Fruit fly (Drosophila melanogaster) whole organism, embryonic: Measurements from ENCODE around the gene CG12118.

ENCODE experiments used
- ATbp ChIP-seq: fragments of 200-800 bp; sonication (Bioruptor generic); optimal IDR thresholded peaks from 2 replicates; lab custom pipeline; 2017; ENCODE audit warnings: missing biosample characterization, mild to moderate bottlenecking, missing genetic modification characterization, missing genetic modification reagents
- Adf1 ChIP-seq: fragments of 200-800 bp; sonication (Bioruptor generic); IDR thresholded peaks from 2 replicates; pipeline ENCODE4 v1.3.6; 2022; ENCODE audit warnings: missing biosample characterization, missing genetic modification characterization
- Bteb2 ChIP-seq: fragments of 200-800 bp; sonication (Bioruptor generic); optimal IDR thresholded peaks from 2 replicates; lab custom pipeline; 2016; ENCODE audit warnings: missing biosample characterization, missing genetic modification characterization
- CG11247 ChIP-seq: fragments of 200-800 bp; sonication (Bioruptor generic); IDR thresholded peaks from 2 replicates; pipeline ENCODE4 v1.3.6; 2022; ENCODE audit warnings: missing biosample characterization, missing genetic modification characterization
- CG13894 ChIP-seq: fragments of 200-800 bp; sonication (Bioruptor generic); optimal IDR thresholded peaks from 3 replicates; lab custom pipeline; 2018; ENCODE audit warnings: missing biosample characterization, mild to moderate bottlenecking, missing genetic modification characterization, moderate library complexity
- CG15601 ChIP-seq: fragments of 200-800 bp; sonication (Bioruptor generic); optimal IDR thresholded peaks from 3 replicates; lab custom pipeline; 2019; ENCODE audit warnings: missing biosample characterization, mild to moderate bottlenecking, missing genetic modification characterization, moderate library complexity
- CG16815 ChIP-seq: fragments of 200-800 bp; sonication (Bioruptor generic); optimal IDR thresholded peaks from 3 replicates; lab custom pipeline; 2017; ENCODE audit warnings: missing biosample characterization, mild to moderate bottlenecking, missing genetic modification characterization
- CG17612 ChIP-seq: fragments of 200-800 bp; sonication (Bioruptor generic); IDR thresholded peaks from 2 replicates; pipeline ENCODE4 v1.3.6; 2022; ENCODE audit warnings: missing biosample characterization, missing genetic modification characterization
- CG2875 ChIP-seq: fragments of 200-800 bp; sonication (Bioruptor generic); optimal IDR thresholded peaks from 2 replicates; lab custom pipeline; 2017; ENCODE audit warnings: missing biosample characterization, mild to moderate bottlenecking, missing genetic modification characterization, missing genetic modification reagents
- CG42726 ChIP-seq: fragments of 200-800 bp; sonication (Bioruptor generic); IDR thresholded peaks from 2 replicates; pipeline ENCODE4 v1.3.6; 2022; ENCODE audit warnings: missing biosample characterization, missing genetic modification characterization; ENCODE audit not compliant: partially characterized antibody
- CG43689 ChIP-seq: fragments of 200-800 bp; sonication (Bioruptor generic); IDR thresholded peaks from 2 replicates; pipeline ENCODE4 v1.3.6; 2022; ENCODE audit warnings: missing biosample characterization, missing genetic modification characterization
- CG4617 ChIP-seq: fragments of 200-800 bp; sonication (Bioruptor generic); optimal IDR thresholded peaks from 3 replicates; lab custom pipeline; 2016; ENCODE audit warnings: missing biosample characterization, missing genetic modification characterization, borderline replicate concordance
- CG4854 ChIP-seq: fragments of 200-800 bp; sonication (Bioruptor generic); optimal IDR thresholded peaks from 2 replicates; lab custom pipeline; 2016; ENCODE audit warnings: missing biosample characterization, missing genetic modification characterization, inconsistent platforms
- CG6175 ChIP-seq: fragments of 200-800 bp; sonication (Bioruptor generic); IDR thresholded peaks from 3 replicates; pipeline ENCODE4 v1.3.6; 2022; ENCODE audit warnings: missing biosample characterization, missing genetic modification characterization
- CG9215 ChIP-seq: fragments of 200-800 bp; sonication (Bioruptor generic); IDR thresholded peaks from 2 replicates; pipeline ENCODE4 v1.3.6; 2022; ENCODE audit warnings: missing biosample characterization, missing genetic modification characterization
- CoRest ChIP-seq: fragments of 200-800 bp; sonication (Bioruptor generic); optimal IDR thresholded peaks from 3 replicates; lab custom pipeline; 2018; ENCODE audit warnings: missing biosample characterization, mild to moderate bottlenecking, missing genetic modification characterization, moderate library complexity
- D ChIP-seq, 2 experiments: fragments of 200-800 bp in 1 of 2; fragments of >200 bp in 1 of 2; sonication (Bioruptor generic) in 1 of 2; optimal IDR thresholded peaks; 2 replicates in 1 of 2; 3 replicates in 1 of 2; lab custom pipeline; 2017; ENCODE audit warnings: mild to moderate bottlenecking in 1 of 2, missing biosample characterization in 1 of 2, missing genetic modification characterization in 1 of 2, missing genetic modification reagents in 1 of 2
- Dll ChIP-seq: fragments of 200-800 bp; sonication (Bioruptor generic); IDR thresholded peaks from 4 replicates; pipeline ENCODE4 v1.3.6; 2022; ENCODE audit warnings: missing biosample characterization, missing genetic modification characterization; ENCODE audit not compliant: partially characterized antibody
- Doc3 ChIP-seq: fragments of 200-800 bp; sonication (Bioruptor generic); IDR thresholded peaks from 3 replicates; pipeline ENCODE4 v1.3.6; 2022; ENCODE audit warnings: missing biosample characterization, missing genetic modification characterization; ENCODE audit not compliant: partially characterized antibody
- Ets97D ChIP-seq: fragments of 200-800 bp; sonication (Bioruptor generic); optimal IDR thresholded peaks from 3 replicates; lab custom pipeline; 2016; ENCODE audit warnings: missing biosample characterization, missing genetic modification characterization
- Fer2 ChIP-seq: fragments of 200-800 bp; sonication (Bioruptor generic); optimal IDR thresholded peaks from 2 replicates; lab custom pipeline; 2018; ENCODE audit warnings: missing biosample characterization, mild to moderate bottlenecking, missing genetic modification characterization, moderate library complexity
- HHEX ChIP-seq: fragments of 200-800 bp; sonication (Bioruptor generic); optimal IDR thresholded peaks from 3 replicates; lab custom pipeline; 2017; ENCODE audit warnings: missing biosample characterization, mild to moderate bottlenecking, missing genetic modification characterization, missing genetic modification reagents
- Hmx ChIP-seq: fragments of 200-800 bp; sonication (Bioruptor generic); optimal IDR thresholded peaks from 2 replicates; lab custom pipeline; 2016; ENCODE audit warnings: missing biosample characterization, missing genetic modification characterization
- Rfx ChIP-seq: fragments of 200-800 bp; sonication (Bioruptor generic); IDR thresholded peaks from 2 replicates; pipeline ENCODE4 v1.3.6; 2022; ENCODE audit warnings: missing biosample characterization, missing genetic modification characterization
- TFAM ChIP-seq: fragments of 200-800 bp; sonication (Bioruptor generic); optimal IDR thresholded peaks from 2 replicates; lab custom pipeline; 2017; ENCODE audit warnings: missing biosample characterization, missing genetic modification characterization, inconsistent platforms
- aop ChIP-seq: fragments of 200-800 bp; sonication (Bioruptor generic); IDR thresholded peaks from 2 replicates; pipeline ENCODE4 v1.3.6; 2022; ENCODE audit warnings: missing biosample characterization, missing genetic modification characterization
- ap ChIP-seq: fragments of 200-800 bp; sonication (Bioruptor generic); IDR thresholded peaks from 2 replicates; pipeline ENCODE4 v1.3.6; 2022; ENCODE audit warnings: missing biosample characterization, missing genetic modification characterization
- ase ChIP-seq: fragments of 200-800 bp; sonication (Bioruptor generic); IDR thresholded peaks from 3 replicates; pipeline ENCODE4 v1.3.6; 2022; ENCODE audit warnings: missing biosample characterization, missing genetic modification characterization
- chm ChIP-seq: fragments of 200-800 bp; sonication (Bioruptor generic); IDR thresholded peaks from 2 replicates; pipeline ENCODE4 v1.3.6; 2022; ENCODE audit warnings: missing biosample characterization, missing genetic modification characterization
- croc ChIP-seq: fragments of 200-800 bp; sonication (Bioruptor generic); conservative IDR thresholded peaks from 3 replicates; pipeline ENCODE4 v1.3.6; 2022; ENCODE audit warnings: missing biosample characterization, missing genetic modification characterization
- disco-r ChIP-seq: fragments of 200-800 bp; sonication (Bioruptor generic); optimal IDR thresholded peaks from 2 replicates; lab custom pipeline; 2016; ENCODE audit warnings: missing biosample characterization, missing genetic modification characterization
- dm ChIP-seq: fragments of 200-800 bp; sonication (Bioruptor generic); optimal IDR thresholded peaks from 3 replicates; lab custom pipeline; 2016; ENCODE audit warnings: missing biosample characterization, missing genetic modification characterization
- en ChIP-seq: fragments of 200-800 bp; sonication (Bioruptor generic); optimal IDR thresholded peaks from 2 replicates; lab custom pipeline; 2016; ENCODE audit warnings: missing biosample characterization, missing genetic modification characterization
- grau ChIP-seq: fragments of 200-800 bp; optimal IDR thresholded peaks from 3 replicates; lab custom pipeline; 2019; ENCODE audit warnings: missing biosample characterization, mild to moderate bottlenecking, missing genetic modification characterization, moderate library complexity
- ind ChIP-seq: fragments of 200-800 bp; sonication (Bioruptor generic); optimal IDR thresholded peaks from 3 replicates; lab custom pipeline; 2016; ENCODE audit warnings: missing biosample characterization, missing genetic modification characterization
- inv ChIP-seq: fragments of 200-800 bp; sonication (Bioruptor generic); IDR thresholded peaks from 2 replicates; pipeline ENCODE4 v1.3.6; 2022; ENCODE audit warnings: missing biosample characterization, missing genetic modification characterization; ENCODE audit not compliant: partially characterized antibody
- knrl ChIP-seq: fragments of 200-800 bp; sonication (Bioruptor generic); IDR thresholded peaks from 3 replicates; pipeline ENCODE4 v1.3.6; 2022; ENCODE audit warnings: missing biosample characterization, missing genetic modification characterization; ENCODE audit not compliant: partially characterized antibody
- lab ChIP-seq: fragments of 200-800 bp; sonication (Bioruptor generic); optimal IDR thresholded peaks from 3 replicates; lab custom pipeline; 2017; ENCODE audit warnings: missing biosample characterization, missing genetic modification characterization, mild to moderate bottlenecking, moderate library complexity, missing genetic modification reagents
- mam ChIP-seq: fragments of 200-800 bp; sonication (Bioruptor generic); optimal IDR thresholded peaks from 3 replicates; lab custom pipeline; 2016; ENCODE audit warnings: missing biosample characterization, missing genetic modification characterization
- nau ChIP-seq: fragments of 200-800 bp; sonication (Bioruptor generic); optimal IDR thresholded peaks from 3 replicates; lab custom pipeline; 2017; ENCODE audit warnings: missing biosample characterization, mild to moderate bottlenecking, missing genetic modification characterization, missing genetic modification reagents
- nerfin-1 ChIP-seq: fragments of 200-800 bp; sonication (Bioruptor generic); optimal IDR thresholded peaks from 3 replicates; lab custom pipeline; 2019; ENCODE audit warnings: missing biosample characterization, mild to moderate bottlenecking, missing genetic modification characterization, moderate library complexity
- nerfin-2 ChIP-seq: fragments of 200-800 bp; sonication (Bioruptor generic); IDR thresholded peaks from 2 replicates; pipeline ENCODE4 v1.3.6; 2022; ENCODE audit warnings: missing biosample characterization, missing genetic modification characterization; ENCODE audit not compliant: partially characterized antibody
- odd ChIP-seq: fragments of 200-800 bp; sonication (Bioruptor generic); optimal IDR thresholded peaks from 2 replicates; lab custom pipeline; 2017; ENCODE audit warnings: missing biosample characterization, mild to moderate bottlenecking, missing genetic modification characterization
- org-1 ChIP-seq: fragments of 200-800 bp; sonication (Bioruptor generic); optimal IDR thresholded peaks from 2 replicates; lab custom pipeline; 2017; ENCODE audit warnings: missing biosample characterization, missing genetic modification characterization
- peb ChIP-seq: fragments of 200-800 bp; sonication (Bioruptor generic); IDR thresholded peaks from 2 replicates; pipeline ENCODE4 v1.3.6; 2022; ENCODE audit warnings: missing biosample characterization, missing genetic modification characterization
- sob ChIP-seq: fragments of 200-800 bp; sonication (Bioruptor generic); IDR thresholded peaks from 2 replicates; pipeline ENCODE4 v1.3.6; 2022; ENCODE audit warnings: missing biosample characterization, missing genetic modification characterization
- sqz ChIP-seq: fragments of 200-800 bp; sonication (Bioruptor generic); optimal IDR thresholded peaks from 3 replicates; lab custom pipeline; 2018; ENCODE audit warnings: missing biosample characterization, mild to moderate bottlenecking, missing genetic modification characterization
- unc-4 ChIP-seq: fragments of 200-800 bp; sonication (Bioruptor generic); IDR thresholded peaks from 2 replicates; pipeline ENCODE4 v1.3.6; 2022; ENCODE audit warnings: missing biosample characterization, missing genetic modification characterization; ENCODE audit not compliant: partially characterized antibody
- usp ChIP-seq: fragments of >200 bp; optimal IDR thresholded peaks from 2 replicates; lab custom pipeline; 2017; ENCODE audit warnings: missing biosample characterization, missing genetic modification characterization

CG12118 gene

DNA sequence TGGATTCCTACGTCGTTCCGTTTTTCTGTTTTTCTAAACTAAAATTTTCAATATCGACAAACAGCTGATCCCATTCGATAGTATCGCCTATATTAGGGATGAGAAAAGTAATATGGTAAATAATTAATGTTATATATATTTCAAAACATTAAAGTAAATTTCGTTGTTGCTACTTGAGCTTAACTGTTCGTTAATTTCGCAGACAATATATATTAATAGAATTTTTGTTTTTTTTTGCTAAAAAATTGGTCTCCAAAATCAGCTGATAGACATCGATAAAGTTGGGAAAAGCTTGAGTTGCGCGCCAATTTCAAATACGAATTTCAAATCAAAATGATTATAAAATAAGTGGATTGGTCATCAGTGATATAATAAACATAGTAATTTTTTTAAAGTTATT is at the start of gene CG12118 (continued):
- peak; percentile 61; the same call in 1 of the 2 replicates for TF ChIP-seq ap (GFP tag; lab: Robert Waterston, UW)
- peak; percentile 97 for TF ChIP-seq Dll (GFP tag; lab: Robert Waterston, UW)
- no peak for TF ChIP-seq usp (GFP tag; lab: Kevin White, UChicago)
- TF ChIP-seq unc-4 (GFP tag; lab: Robert Waterston, UW), result peak; percentile 96
- peak; percentile 75 for TF ChIP-seq CG13894 (tag; lab: Kevin White, UChicago)
- peak; percentile 73 for TF ChIP-seq inv (GFP tag; lab: Robert Waterston, UW)
- TF ChIP-seq CG9215 (GFP tag; lab: Robert Waterston, UW), result peak; percentile 60
- TF ChIP-seq knrl (GFP tag; lab: Robert Waterston, UW), result peak; percentile 93
- peak; percentile 30 for TF ChIP-seq ATbp (GFP tag; lab: Kevin White, UChicago)
- peak; percentile 39; the same call in 2 of the 3 replicates for TF ChIP-seq croc
- TF ChIP-seq sqz (GFP tag; lab: Kevin White, UChicago), result peak; percentile 43
- TF ChIP-seq CG6175, result 0 out of 3 replicates have a peak, but pooled peaks have one; percentile 22
- TF ChIP-seq CG43689 (GFP tag; lab: Robert Waterston, UW), result peak; percentile 45; the same call in 1 of the 2 replicates
- peak; percentile 83 for TF ChIP-seq CG11247 (GFP tag; lab: Robert Waterston, UW)
- peak; percentile 43 for TF ChIP-seq odd (GFP tag; lab: Kevin White, UChicago)
- TF ChIP-seq CG4854, result peak; percentile 55
- peak; percentile 71; the same call in 2 of the 3 replicates for TF ChIP-seq ase (GFP tag; lab: Robert Waterston, UW)
- TF ChIP-seq nerfin-1 (tag; lab: Kevin White, UChicago), result peak; percentile 59
- TF ChIP-seq Adf1, result peak; percentile 62
- peak; percentile 36 for TF ChIP-seq Ets97D
- peak; percentile 84 for TF ChIP-seq CoRest (tag; lab: Kevin White, UChicago)
- peak; percentile 95 for TF ChIP-seq Doc3 (GFP tag; lab: Robert Waterston, UW)
- TF ChIP-seq CG16815, result peak; percentile 55
- peak; percentile 80 for TF ChIP-seq ind (GFP tag; lab: Kevin White, UChicago)
- TF ChIP-seq dm, result no peak
- TF ChIP-seq grau, result peak; percentile 67
- TF ChIP-seq lab (GFP tag; lab: Kevin White, UChicago), result peak; percentile 79
- TF ChIP-seq TFAM (GFP tag; lab: Kevin White, UChicago), result no peak
- TF ChIP-seq en (GFP tag; lab: Kevin White, UChicago), result no peak
- peak; percentile 77 for TF ChIP-seq CG15601 (tag; lab: Kevin White, UChicago)
- TF ChIP-seq sob, result peak; percentile 90
- peak; percentile 55 for TF ChIP-seq Fer2 (tag; lab: Kevin White, UChicago)
- TF ChIP-seq mam, result peak; percentile 55
- TF ChIP-seq Hmx (GFP tag; lab: Kevin White, UChicago), result no peak
- TF ChIP-seq CG2875, result peak; percentile 44
- peak; percentile 52 for TF ChIP-seq CG4617
- TF ChIP-seq D (optimal IDR thresholded peaks at IDR 0.05; lab: Kevin White, UChicago), result no peak
- peak; percentile 45 for TF ChIP-seq D (GFP tag; optimal IDR thresholded peaks at IDR 0.05; lab: Kevin White, UChicago)
- no peak for TF ChIP-seq aop (GFP tag; lab: Robert Waterston, UW)
- TF ChIP-seq HHEX (GFP tag; lab: Kevin White, UChicago), result peak; percentile 19
- peak; percentile 78 for TF ChIP-seq Rfx (GFP tag; lab: Robert Waterston, UW)
- TF ChIP-seq disco-r, result no peak
- peak; percentile 89 for TF ChIP-seq nerfin-2 (GFP tag; lab: Robert Waterston, UW)
- peak; percentile 38; the same call in 1 of the 2 replicates for TF ChIP-seq peb
- peak; percentile 76 for TF ChIP-seq Bteb2
- TF ChIP-seq nau (GFP tag; lab: Kevin White, UChicago), result no peak
- peak; percentile 65 for TF ChIP-seq CG17612 (GFP tag; lab: Robert Waterston, UW)
- TF ChIP-seq CG42726 (GFP tag; lab: Robert Waterston, UW), result peak; percentile 70; the same call in 1 of the 2 replicates
- peak; percentile 92 for TF ChIP-seq chm
- peak; percentile 28 for TF ChIP-seq org-1 (GFP tag; lab: Kevin White, UChicago)
